Worm (Caenorhabditis elegans) whole organism, L1 larva: ENCODE results near the gene del-1.

Source experiments
- C16A3.4 ChIP-seq: fragments of 150-350 bp; optimal IDR thresholded peaks from 2 replicates; lab custom pipeline; 2014; ENCODE audit warnings: missing biosample characterization, missing genetic modification characterization
- C34B4.2 ChIP-seq: sonication (generic microtip); optimal IDR thresholded peaks from 2 replicates; lab custom pipeline; 2017; ENCODE audit warnings: mild to moderate bottlenecking, missing genetic modification characterization, missing compliant biosample characterization
- Y116A8C.19 ChIP-seq: sonication (generic microtip); optimal IDR thresholded peaks from 2 replicates; lab custom pipeline; 2016; ENCODE audit warnings: missing compliant biosample characterization, missing genetic modification characterization, borderline replicate concordance
- aha-1 ChIP-seq: fragments of 150-350 bp; optimal IDR thresholded peaks from 2 replicates; lab custom pipeline; 2014; ENCODE audit warnings: missing biosample characterization, missing genetic modification characterization
- alr-1 ChIP-seq: fragments of 200-800 bp; sonication (Bioruptor generic); optimal IDR thresholded peaks from 2 replicates; lab custom pipeline; 2018; ENCODE audit warnings: borderline replicate concordance, mild to moderate bottlenecking, missing genetic modification characterization, missing compliant biosample characterization
- ama-1 ChIP-seq: fragments of 150-350 bp; optimal IDR thresholded peaks from 2 replicates; lab custom pipeline; 2014
- blmp-1 ChIP-seq: fragments of 150-350 bp; optimal IDR thresholded peaks from 2 replicates; lab custom pipeline; 2014; ENCODE audit warnings: missing biosample characterization, missing genetic modification characterization
- ceh-82 ChIP-seq, 3 experiments: fragments of 150-350 bp in 1 of 3; sonication (generic microtip) in 2 of 3; optimal IDR thresholded peaks; 2 replicates each; lab custom pipeline; 2014 to 2017; ENCODE audit warnings: missing biosample characterization in 3 of 3, missing genetic modification characterization in 3 of 3
- ceh-90 ChIP-seq: sonication (generic microtip); optimal IDR thresholded peaks from 2 replicates; lab custom pipeline; 2016; ENCODE audit warnings: missing genetic modification characterization, missing compliant biosample characterization
- ces-1 ChIP-seq: fragments of 150-350 bp; optimal IDR thresholded peaks from 2 replicates; lab custom pipeline; 2014; ENCODE audit warnings: missing biosample characterization, missing genetic modification reagents, missing genetic modification characterization
- dpl-1 ChIP-seq, 3 experiments: fragments of 150-350 bp in 2 of 3; sonication (generic microtip) in 1 of 3; optimal IDR thresholded peaks; 2 replicates each; lab custom pipeline; 2014 to 2017; ENCODE audit warnings: missing biosample characterization in 3 of 3, missing genetic modification characterization in 3 of 3, missing genetic modification reagents in 3 of 3
- efl-1 ChIP-seq, 4 experiments: fragments of 150-350 bp; optimal IDR thresholded peaks in 3 of 4; peaks in 1 of 4; 1 replicate in 1 of 4; 2 replicates in 3 of 4; lab custom pipeline; 2014; ENCODE audit warnings: missing biosample characterization in 2 of 4, missing genetic modification characterization in 2 of 4, missing genetic modification reagents in 2 of 4
- efl-3 ChIP-seq: fragments of 200-800 bp; sonication (Bioruptor generic); optimal IDR thresholded peaks from 2 replicates; lab custom pipeline; 2018; ENCODE audit warnings: mild to moderate bottlenecking, missing genetic modification characterization, missing compliant biosample characterization
- egl-27 ChIP-seq, 2 experiments: fragments of 150-350 bp in 1 of 2; sonication (generic microtip); optimal IDR thresholded peaks; 3 replicates each; lab custom pipeline; 2017 to 2018; ENCODE audit warnings: missing biosample characterization in 2 of 2, missing genetic modification characterization in 2 of 2, missing genetic modification reagents in 2 of 2
- elt-2 ChIP-seq: sonication (generic microtip); optimal IDR thresholded peaks from 2 replicates; lab custom pipeline; 2016; ENCODE audit warnings: missing genetic modification characterization, mild to moderate bottlenecking, inconsistent platforms, missing compliant biosample characterization, missing genetic modification reagents
- elt-3 ChIP-seq, 6 experiments: fragments of 150-350 bp in 1 of 6; sonication (generic microtip); optimal IDR thresholded peaks; 2 replicates each; lab custom pipeline; 2017 to 2018; ENCODE audit warnings: missing biosample characterization in 6 of 6, missing genetic modification characterization in 6 of 6, inconsistent platforms in 1 of 6
- ets-5 ChIP-seq: fragments of 200-800 bp; sonication (Bioruptor generic); IDR thresholded peaks from 2 replicates; pipeline ENCODE4 v1.3.6; 2022; ENCODE audit warnings: missing genetic modification characterization, missing compliant biosample characterization
- fkh-10 ChIP-seq: sonication (generic microtip); optimal IDR thresholded peaks from 2 replicates; lab custom pipeline; 2017; ENCODE audit warnings: missing biosample characterization, missing genetic modification reagents, missing genetic modification characterization
- grh-1 ChIP-seq: fragments of 200-800 bp; sonication (Bioruptor generic); IDR thresholded peaks from 2 replicates; pipeline ENCODE4 v1.3.6; 2022; ENCODE audit warnings: missing genetic modification reagents, missing genetic modification characterization, missing compliant biosample characterization
- hlh-17 ChIP-seq: fragments of 200-800 bp; sonication (Bioruptor generic); optimal IDR thresholded peaks from 2 replicates; lab custom pipeline; 2018; ENCODE audit warnings: missing genetic modification characterization, mild to moderate bottlenecking, missing compliant biosample characterization, moderate library complexity, borderline replicate concordance
- hlh-4 ChIP-seq: sonication (generic microtip); optimal IDR thresholded peaks from 2 replicates; lab custom pipeline; 2016; ENCODE audit warnings: mild to moderate bottlenecking, missing genetic modification characterization, missing compliant biosample characterization
- hpl-2 ChIP-seq: fragments of 150-350 bp; optimal IDR thresholded peaks from 2 replicates; lab custom pipeline; 2014; ENCODE audit warnings: missing biosample characterization, missing genetic modification reagents, missing genetic modification characterization
- lin-13 ChIP-seq: fragments of 150-350 bp; optimal IDR thresholded peaks from 2 replicates; lab custom pipeline; 2014; ENCODE audit warnings: missing biosample characterization, missing genetic modification reagents, missing genetic modification characterization
- lin-14 ChIP-seq: fragments of 200-800 bp; sonication (Bioruptor generic); optimal IDR thresholded peaks from 2 replicates; lab custom pipeline; 2018; ENCODE audit warnings: mild to moderate bottlenecking, missing genetic modification characterization, moderate library complexity, missing compliant biosample characterization
- lin-35 ChIP-seq, 2 experiments: fragments of 150-350 bp; optimal IDR thresholded peaks; 2 replicates each; lab custom pipeline; 2014; ENCODE audit warnings: missing biosample characterization in 2 of 2, missing genetic modification characterization in 2 of 2, missing genetic modification reagents in 2 of 2
- mab-9 ChIP-seq: fragments of 200-800 bp; sonication (Bioruptor generic); IDR thresholded peaks from 2 replicates; pipeline ENCODE4 v1.3.6; 2022; ENCODE audit warnings: missing genetic modification reagents, missing genetic modification characterization, missing compliant biosample characterization
- mdl-1 ChIP-seq, 2 experiments: fragments of 150-350 bp; optimal IDR thresholded peaks; 2 replicates each; lab custom pipeline; 2014 to 2017; ENCODE audit warnings: missing biosample characterization in 2 of 2, missing genetic modification characterization in 2 of 2, inconsistent platforms in 1 of 2
- mef-2 ChIP-seq: fragments of 150-350 bp; optimal IDR thresholded peaks from 2 replicates; lab custom pipeline; 2014; ENCODE audit warnings: missing biosample characterization, missing genetic modification characterization
- mep-1 ChIP-seq: fragments of 150-350 bp; optimal IDR thresholded peaks from 2 replicates; lab custom pipeline; 2014; ENCODE audit warnings: missing biosample characterization, missing genetic modification characterization
- nhr-11 ChIP-seq: fragments of 150-350 bp; optimal IDR thresholded peaks from 2 replicates; lab custom pipeline; 2014; ENCODE audit warnings: missing biosample characterization, missing genetic modification characterization
- nhr-237 ChIP-seq: fragments of 150-350 bp; optimal IDR thresholded peaks from 2 replicates; lab custom pipeline; 2014; ENCODE audit warnings: missing biosample characterization, missing genetic modification characterization
- nhr-47 ChIP-seq: sonication (generic microtip); optimal IDR thresholded peaks from 2 replicates; lab custom pipeline; 2016; ENCODE audit warnings: mild to moderate bottlenecking, missing genetic modification characterization, moderate library complexity, missing compliant biosample characterization
- nhr-76 ChIP-seq: sonication (generic microtip); optimal IDR thresholded peaks from 2 replicates; lab custom pipeline; 2017; ENCODE audit warnings: missing biosample characterization, missing genetic modification characterization
- nhr-77 ChIP-seq: fragments of 150-350 bp; optimal IDR thresholded peaks from 2 replicates; lab custom pipeline; 2014; ENCODE audit warnings: missing biosample characterization, missing genetic modification characterization
- nhr-85 ChIP-seq: sonication (generic microtip); peaks from one replicate; lab custom pipeline; 2016; ENCODE audit warnings: missing genetic modification characterization, inconsistent platforms, missing compliant biosample characterization
- pax-3 ChIP-seq: fragments of 200-800 bp; sonication (Bioruptor generic); optimal IDR thresholded peaks from 2 replicates; lab custom pipeline; 2018; ENCODE audit warnings: mild to moderate bottlenecking, missing genetic modification characterization, moderate library complexity, missing compliant biosample characterization
- rnt-1 ChIP-seq: sonication (generic microtip); optimal IDR thresholded peaks from 2 replicates; lab custom pipeline; 2016; ENCODE audit warnings: mild to moderate bottlenecking, missing genetic modification characterization, moderate library complexity, missing compliant biosample characterization
- skn-1 ChIP-seq: fragments of 150-350 bp; optimal IDR thresholded peaks from 2 replicates; lab custom pipeline; 2014; ENCODE audit warnings: missing biosample characterization, missing genetic modification characterization
- snpc-4 ChIP-seq: fragments of 150-350 bp; optimal IDR thresholded peaks from 2 replicates; lab custom pipeline; 2014; ENCODE audit warnings: missing biosample characterization, missing genetic modification characterization
- snu-23 ChIP-seq: sonication (generic microtip); optimal IDR thresholded peaks from 2 replicates; lab custom pipeline; 2016; ENCODE audit warnings: missing genetic modification characterization, missing compliant biosample characterization
- sptf-1 ChIP-seq: fragments of 150-350 bp; optimal IDR thresholded peaks from 2 replicates; lab custom pipeline; 2014; ENCODE audit warnings: missing biosample characterization, missing genetic modification characterization
- swsn-7 ChIP-seq: sonication (generic microtip); optimal IDR thresholded peaks from 2 replicates; lab custom pipeline; 2016; ENCODE audit warnings: missing genetic modification characterization, missing compliant biosample characterization
- tbx-2 ChIP-seq: sonication (generic microtip); optimal IDR thresholded peaks from 2 replicates; lab custom pipeline; 2016; ENCODE audit warnings: missing genetic modification characterization, missing compliant biosample characterization
- tlp-1 ChIP-seq: fragments of 150-350 bp; optimal IDR thresholded peaks from 2 replicates; lab custom pipeline; 2014; ENCODE audit warnings: missing biosample characterization, missing genetic modification characterization
- unc-130 ChIP-seq: fragments of 150-350 bp; optimal IDR thresholded peaks from 2 replicates; lab custom pipeline; 2017; ENCODE audit warnings: missing biosample characterization, missing genetic modification characterization, inconsistent platforms
- unc-30 ChIP-seq: sonication (generic microtip); optimal IDR thresholded peaks from 2 replicates; lab custom pipeline; 2017; ENCODE audit warnings: missing biosample characterization, missing genetic modification characterization
- unc-62 ChIP-seq: fragments of 150-350 bp; optimal IDR thresholded peaks from 2 replicates; lab custom pipeline; 2014; ENCODE audit warnings: missing biosample characterization, missing genetic modification reagents, missing genetic modification characterization
- unc-86 ChIP-seq: sonication (generic microtip); optimal IDR thresholded peaks from 2 replicates; lab custom pipeline; 2016; ENCODE audit warnings: missing genetic modification characterization, missing compliant biosample characterization
- vab-15 ChIP-seq: sonication (generic microtip); optimal IDR thresholded peaks from 2 replicates; lab custom pipeline; 2017; ENCODE audit warnings: missing genotype, mild to moderate bottlenecking, missing genetic modification characterization, missing compliant biosample characterization
- xbp-1 ChIP-seq: sonication (generic microtip); optimal IDR thresholded peaks from 2 replicates; lab custom pipeline; 2016; ENCODE audit warnings: missing genetic modification characterization, missing compliant biosample characterization
- zag-1 ChIP-seq: fragments of 150-350 bp; optimal IDR thresholded peaks from 2 replicates; lab custom pipeline; 2014; ENCODE audit warnings: missing biosample characterization, missing genetic modification characterization
- ztf-11 ChIP-seq, 2 experiments: sonication (generic microtip); optimal IDR thresholded peaks; 2 replicates each; lab custom pipeline; 2016 to 2017; ENCODE audit warnings: missing genetic modification characterization in 2 of 2, missing biosample characterization in 1 of 2, missing compliant biosample characterization in 1 of 2
- ztf-4 ChIP-seq: fragments of 150-350 bp; optimal IDR thresholded peaks from 2 replicates; lab custom pipeline; 2014; ENCODE audit warnings: missing biosample characterization, missing genetic modification characterization

The del-1 gene

ce11 chrX:14312416-14312815 lies 44.5 kb downstream of the del-1 start (continued):
- peak; percentile 29 for TF ChIP-seq hpl-2 (GFP tag; lab: Kevin White, UChicago)
- no peak for TF ChIP-seq zag-1 (tag; lab: Kevin White, UChicago)
- TF ChIP-seq lin-35 (GFP tag; optimal IDR thresholded peaks at IDR 0.05; lab: Kevin White, UChicago): peak; percentile 64 to 69
- TF ChIP-seq snpc-4 (tag; lab: Kevin White, UChicago): peak; percentile 11
- TF ChIP-seq mep-1 (tag; lab: Kevin White, UChicago): peak; percentile 81
- no peak for TF ChIP-seq hlh-4 (tag; lab: Kevin White, UChicago)
- peak; percentile 78 for TF ChIP-seq ztf-4 (tag; lab: Kevin White, UChicago)
- TF ChIP-seq efl-1 (optimal IDR thresholded peaks at IDR 0.05; lab: Kevin White, UChicago): peak; percentile 53 to 68
- TF ChIP-seq efl-1 (GFP tag; optimal IDR thresholded peaks at IDR 0.05 in 1 of 2; lab: Kevin White, UChicago): peak; percentile 26 to 89
- peak; percentile 75 for TF ChIP-seq swsn-7 (tag; lab: Kevin White, UChicago)
- TF ChIP-seq skn-1 (tag; lab: Kevin White, UChicago): peak; percentile 23
- no peak for TF ChIP-seq unc-30 (tag; lab: Kevin White, UChicago)
- peak; percentile 56 for TF ChIP-seq xbp-1 (tag; lab: Kevin White, UChicago)
- peak; percentile 61 for TF ChIP-seq mab-9
- peak; percentile 4 for TF ChIP-seq mef-2 (tag; lab: Kevin White, UChicago)
- TF ChIP-seq lin-14: peak; percentile 93
- no peak for TF ChIP-seq sptf-1 (tag; lab: Kevin White, UChicago)
- TF ChIP-seq nhr-76: no peak
- TF ChIP-seq snu-23 (GFP tag; lab: Kevin White, UChicago): peak; percentile 89
- peak; percentile 57 for TF ChIP-seq unc-86 (tag; lab: Kevin White, UChicago)
- no peak for TF ChIP-seq alr-1 (tag; lab: Kevin White, UChicago)
- TF ChIP-seq nhr-77: peak; percentile 54
- no peak for TF ChIP-seq blmp-1 (tag; lab: Kevin White, UChicago)
- no peak for TF ChIP-seq tlp-1
- no peak for TF ChIP-seq aha-1
- TF ChIP-seq ceh-82 (tag; optimal IDR thresholded peaks at IDR 0.05; lab: Kevin White, UChicago): peak; percentile 33 to 70 (median 70)
- no peak for TF ChIP-seq ces-1 (GFP tag; lab: Kevin White, UChicago)
- no peak for TF ChIP-seq hlh-17 (GFP tag; lab: Kevin White, UChicago)
- TF ChIP-seq C16A3.4: peak; percentile 74
- TF ChIP-seq efl-3 (GFP tag; lab: Kevin White, UChicago): no peak
- TF ChIP-seq ceh-90: no peak
- TF ChIP-seq fkh-10 (GFP tag; lab: Kevin White, UChicago): peak; percentile 70
- no peak for TF ChIP-seq C34B4.2
- no peak for TF ChIP-seq egl-27 (tag; optimal IDR thresholded peaks at IDR 0.05; lab: Kevin White, UChicago)
- TF ChIP-seq Y116A8C.19 (tag; lab: Kevin White, UChicago): no peak
- TF ChIP-seq grh-1 (GFP tag; lab: Robert Waterston, UW): peak; percentile 80
- TF ChIP-seq ama-1: no peak
- peak; percentile 69 for TF ChIP-seq rnt-1 (tag; lab: Kevin White, UChicago)
- peak in 1 of 2 experiments; percentile 13 for TF ChIP-seq ztf-11 (tag; optimal IDR thresholded peaks at IDR 0.05; lab: Kevin White, UChicago)
- peak in 3 of 6 experiments; percentile 16 to 44 (median 22) for TF ChIP-seq elt-3 (tag; optimal IDR thresholded peaks at IDR 0.05; lab: Kevin White, UChicago)
- TF ChIP-seq elt-2 (tag; lab: Kevin White, UChicago): peak; percentile 45
- TF ChIP-seq mdl-1 (tag; optimal IDR thresholded peaks at IDR 0.05; lab: Kevin White, UChicago): peak in 1 of 2 experiments; percentile 50
- peak in 2 of 3 experiments; percentile 24 to 51 for TF ChIP-seq dpl-1 (GFP tag; optimal IDR thresholded peaks at IDR 0.05; lab: Kevin White, UChicago)
- peak; percentile 79 for TF ChIP-seq nhr-47 (tag; lab: Kevin White, UChicago)
- peak; percentile 92 for TF ChIP-seq nhr-85 (tag; lab: Kevin White, UChicago)
- TF ChIP-seq lin-13 (GFP tag; lab: Kevin White, UChicago): peak; percentile 96
- TF ChIP-seq ets-5 (GFP tag; lab: Robert Waterston, UW): no peak
- TF ChIP-seq unc-62 (GFP tag; lab: Kevin White, UChicago): no peak
- peak; percentile 8 for TF ChIP-seq nhr-237 (tag; lab: Kevin White, UChicago)
- TF ChIP-seq pax-3 (tag; lab: Kevin White, UChicago): no peak
- TF ChIP-seq vab-15 (tag; lab: Kevin White, UChicago): peak; percentile 58
- peak; percentile 46 for TF ChIP-seq unc-130 (tag; lab: Kevin White, UChicago)
- TF ChIP-seq tbx-2 (tag; lab: Kevin White, UChicago): peak; percentile 80
- no peak for TF ChIP-seq nhr-11 (tag; lab: Kevin White, UChicago)
